Fruit fly (Drosophila melanogaster): Measurements from ENCODE around the gene CG31627.

- no peak for TF ChIP-seq EcR (GFP tag; optimal IDR thresholded peaks at IDR 0.05)
- no peak for TF ChIP-seq CG13204 (GFP tag; optimal IDR thresholded peaks at IDR 0.05)
- no peak for TF ChIP-seq fd96Ca (GFP tag; IDR thresholded peaks at IDR 0.05)
- no peak for TF ChIP-seq CG14655 (GFP tag; optimal IDR thresholded peaks at IDR 0.05)
- no peak for TF ChIP-seq gl (tag; optimal IDR thresholded peaks at IDR 0.05)
Observed at dm6 chr2L:21179217-21179520, 6.1 kb downstream of the CG31627 start.

All from whole organism, pupa.